Worm (Caenorhabditis elegans) whole organism, L1 larva: ENCODE measurements around the gene osm-9.

Experiments
- efl-3 ChIP-seq: fragments of 200-800 bp; sonication (Bioruptor generic); optimal IDR thresholded peaks from 2 replicates; lab custom pipeline; 2018; ENCODE audit warnings: mild to moderate bottlenecking, missing genetic modification characterization, missing compliant biosample characterization
- egl-27 ChIP-seq, 2 experiments: fragments of 150-350 bp in 1 of 2; sonication (generic microtip); optimal IDR thresholded peaks; 3 replicates each; lab custom pipeline; 2017 to 2018; ENCODE audit warnings: missing biosample characterization in 2 of 2, missing genetic modification characterization in 2 of 2, missing genetic modification reagents in 2 of 2
- elt-3 ChIP-seq, 6 experiments: fragments of 150-350 bp in 1 of 6; sonication (generic microtip); optimal IDR thresholded peaks; 2 replicates each; lab custom pipeline; 2017 to 2018; ENCODE audit warnings: missing biosample characterization in 6 of 6, missing genetic modification characterization in 6 of 6, inconsistent platforms in 1 of 6
- fkh-8 ChIP-seq: sonication (generic microtip); optimal IDR thresholded peaks from 2 replicates; lab custom pipeline; 2016; ENCODE audit warnings: mild to moderate bottlenecking, missing genetic modification characterization, missing compliant biosample characterization
- lin-13 ChIP-seq: fragments of 150-350 bp; optimal IDR thresholded peaks from 2 replicates; lab custom pipeline; 2014; ENCODE audit warnings: missing biosample characterization, missing genetic modification reagents, missing genetic modification characterization
- lin-14 ChIP-seq: fragments of 200-800 bp; sonication (Bioruptor generic); optimal IDR thresholded peaks from 2 replicates; lab custom pipeline; 2018; ENCODE audit warnings: mild to moderate bottlenecking, missing genetic modification characterization, moderate library complexity, missing compliant biosample characterization
- lin-39 ChIP-seq: fragments of 150-350 bp; optimal IDR thresholded peaks from 2 replicates; lab custom pipeline; 2014; ENCODE audit warnings: missing biosample characterization, missing genetic modification reagents, missing genetic modification characterization
- mep-1 ChIP-seq: fragments of 150-350 bp; optimal IDR thresholded peaks from 2 replicates; lab custom pipeline; 2014; ENCODE audit warnings: missing biosample characterization, missing genetic modification characterization
- snpc-4 ChIP-seq: fragments of 150-350 bp; optimal IDR thresholded peaks from 2 replicates; lab custom pipeline; 2014; ENCODE audit warnings: missing biosample characterization, missing genetic modification characterization
- unc-62 ChIP-seq: fragments of 150-350 bp; optimal IDR thresholded peaks from 2 replicates; lab custom pipeline; 2014; ENCODE audit warnings: missing biosample characterization, missing genetic modification reagents, missing genetic modification characterization
- unc-86 ChIP-seq: sonication (generic microtip); optimal IDR thresholded peaks from 2 replicates; lab custom pipeline; 2016; ENCODE audit warnings: missing genetic modification characterization, missing compliant biosample characterization

DNA sequence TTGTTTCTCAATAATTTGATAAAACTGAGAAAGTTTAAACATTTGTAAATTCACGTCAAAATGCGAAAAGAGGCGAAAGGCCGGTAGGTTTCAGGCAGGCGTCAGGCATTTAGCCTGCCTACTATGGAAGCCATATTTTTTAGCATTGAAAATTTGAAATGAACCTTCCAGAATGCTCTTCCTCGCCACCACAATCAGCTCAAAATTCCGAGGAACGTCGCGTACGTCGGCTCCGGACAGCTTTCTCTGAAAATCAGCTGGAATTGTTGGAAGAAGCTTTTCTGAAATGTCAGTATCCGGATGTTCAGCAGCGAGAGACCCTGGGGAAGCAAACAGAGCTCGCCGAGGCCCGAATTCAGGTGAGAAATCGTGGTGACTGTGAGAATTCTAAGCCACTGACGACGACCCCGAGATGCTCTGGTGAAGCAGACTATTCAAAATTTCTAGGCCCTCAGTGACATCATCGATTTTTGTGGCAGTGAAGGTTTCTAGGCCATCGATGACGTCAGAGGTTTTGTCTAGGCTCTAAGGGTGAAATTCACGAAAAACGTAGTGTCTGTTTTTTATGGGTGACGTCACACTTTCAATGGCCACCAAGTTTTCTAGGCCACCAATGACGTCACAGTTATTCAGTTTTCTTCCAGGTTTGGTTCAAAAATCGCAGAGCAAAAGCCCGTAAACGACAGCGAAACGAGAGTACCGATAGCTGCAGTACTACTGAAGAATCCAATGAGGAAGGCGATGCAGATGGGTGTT, 55.1 kb downstream of the osm-9 start:
- TF ChIP-seq mep-1 (no peak), efl-3 (GFP tag; lab: Kevin White, UChicago) (no peak), egl-27 (tag; optimal IDR thresholded peaks at IDR 0.05; lab: Kevin White, UChicago) (no peak), lin-14 (no peak), unc-86 (tag; lab: Kevin White, UChicago) (no peak), elt-3 (tag; optimal IDR thresholded peaks at IDR 0.05; lab: Kevin White, UChicago) (no peak), unc-62 (no peak), lin-13 (no peak), snpc-4 (tag; lab: Kevin White, UChicago) (no peak), lin-39 (no peak), fkh-8 (no peak)
